Worm (Caenorhabditis elegans): ENCODE measurements around the gene F59E12.3.

Gene F59E12.3

DNA sequence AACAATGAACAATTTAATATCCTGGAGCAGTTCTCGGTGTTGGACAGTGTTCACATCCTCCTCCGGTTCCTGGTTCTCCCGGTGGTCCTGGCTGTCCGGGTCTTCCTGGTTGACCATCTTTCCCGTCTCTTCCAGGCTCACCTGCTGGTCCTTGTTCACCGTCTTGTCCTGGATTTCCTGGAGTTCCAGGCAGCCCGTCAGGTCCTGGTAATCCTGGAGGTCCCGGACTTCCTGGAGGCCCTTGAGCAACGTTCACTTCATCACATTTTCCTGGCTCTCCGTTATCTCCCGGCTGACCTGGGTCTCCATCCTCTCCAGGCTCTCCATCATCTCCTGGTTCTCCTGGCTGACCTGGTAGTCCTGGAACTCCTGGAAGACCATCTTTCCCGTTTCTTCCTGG is 13.3 kb downstream of the F59E12.3 start:
- TF ChIP-seq sem-2 (GFP tag; optimal IDR thresholded peaks at IDR 0.05) (no peak), bed-3 (GFP tag; optimal IDR thresholded peaks at IDR 0.05) (no peak), M03D4.4 (tag; optimal IDR thresholded peaks at IDR 0.05) (no peak), sptf-1 (tag; optimal IDR thresholded peaks at IDR 0.05) (no peak), nhr-237 (tag; optimal IDR thresholded peaks at IDR 0.05) (no peak), ham-2 (GFP tag; optimal IDR thresholded peaks at IDR 0.05) (no peak), nhr-12 (tag; optimal IDR thresholded peaks at IDR 0.05) (no peak), cnd-1 (tag; optimal IDR thresholded peaks at IDR 0.05) (no peak), unc-120 (tag; optimal IDR thresholded peaks at IDR 0.05; ENCODE audit: poor library complexity, severe bottlenecking) (no peak)

DNA sequence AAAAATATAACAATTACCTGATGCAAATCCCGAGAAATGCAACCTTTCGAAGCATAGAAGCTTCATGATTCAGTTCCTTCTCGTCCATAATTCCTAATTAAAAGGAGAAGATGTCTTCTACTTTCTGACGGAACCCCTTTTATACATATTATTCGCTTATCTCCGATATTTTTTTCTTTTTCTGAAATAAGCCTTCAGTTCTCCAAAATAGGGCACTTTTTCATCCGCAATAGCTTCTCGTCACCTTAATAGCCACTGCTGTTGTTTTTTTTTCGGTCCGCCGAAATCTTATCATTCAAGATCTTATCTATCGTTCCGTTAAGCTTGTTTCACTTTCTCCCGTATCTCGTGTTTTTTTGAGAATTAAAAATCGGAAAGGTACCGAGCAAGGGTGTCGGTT is 14.2 kb downstream of the F59E12.3 start, which contains the start of gene bli-2:
Gene bli-2, minus strand, starts transcription at position 101 of the 400 bp plus-strand sequence.
- TF ChIP-seq lin-32 (GFP tag; optimal IDR thresholded peaks at IDR 0.05) (no peak), mab-5 (tag; optimal IDR thresholded peaks at IDR 0.05) (no peak), cnd-1 (tag; optimal IDR thresholded peaks at IDR 0.05) (no peak), unc-39 (tag; optimal IDR thresholded peaks at IDR 0.05) (no peak), hlh-1 (tag; optimal IDR thresholded peaks at IDR 0.05) (no peak), pha-4 (tag; optimal IDR thresholded peaks at IDR 0.05) (no peak), M03D4.4 (tag; optimal IDR thresholded peaks at IDR 0.05) (no peak), unc-120 (tag; optimal IDR thresholded peaks at IDR 0.05; ENCODE audit: poor library complexity, severe bottlenecking) (no peak), ces-1 (GFP tag; optimal IDR thresholded peaks at IDR 0.05) (no peak), zip-8 (tag; optimal IDR thresholded peaks at IDR 0.05) (no peak), snpc-4 (tag; optimal IDR thresholded peaks at IDR 0.05) (no peak), elt-1 (tag; optimal IDR thresholded peaks at IDR 0.05; ENCODE audit: borderline replicate concordance, insufficient read depth) (no peak)

DNA sequence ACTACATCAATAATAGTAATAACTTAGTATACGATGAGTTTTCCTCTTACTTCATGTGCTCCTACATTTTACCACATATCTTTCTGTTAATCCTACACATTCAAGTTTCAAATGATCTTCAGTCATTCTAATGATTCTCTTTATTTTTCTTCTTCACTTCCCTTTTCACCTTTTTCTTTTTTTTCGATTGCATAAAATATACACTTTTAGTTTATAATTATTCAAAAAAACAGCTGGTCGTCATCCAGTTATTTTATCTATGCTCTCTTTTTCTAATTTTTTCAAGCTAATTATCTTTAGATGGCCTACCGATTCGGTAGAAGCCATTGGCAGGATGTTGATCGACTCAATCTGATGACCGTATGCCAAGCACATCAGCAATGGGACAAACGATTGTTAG is 16.1 kb downstream of the F59E12.3 start, which contains the start of gene F59E12.1:
Gene F59E12.1, plus strand, starts transcription at position 301 of the 400 bp plus-strand sequence.
- TF ChIP-seq nhr-237 (tag; optimal IDR thresholded peaks at IDR 0.05) (no peak), snpc-4 (tag; optimal IDR thresholded peaks at IDR 0.05) (no peak), cnd-1 (tag; optimal IDR thresholded peaks at IDR 0.05) (no peak), ceh-43 (GFP tag; optimal IDR thresholded peaks at IDR 0.05) (no peak), zip-8 (tag; optimal IDR thresholded peaks at IDR 0.05) (no peak), ham-2 (GFP tag; optimal IDR thresholded peaks at IDR 0.05) (no peak), lin-32 (GFP tag; optimal IDR thresholded peaks at IDR 0.05) (no peak), tbx-8 (GFP tag; optimal IDR thresholded peaks at IDR 0.05) (no peak), blmp-1 (tag; optimal IDR thresholded peaks at IDR 0.05) (no peak), ztf-11 (tag; optimal IDR thresholded peaks at IDR 0.05) (no peak), ceh-39 (tag; optimal IDR thresholded peaks at IDR 0.05) (no peak), M03D4.4 (tag; optimal IDR thresholded peaks at IDR 0.05) (no peak), drap-1 (GFP tag; optimal IDR thresholded peaks at IDR 0.05) (no peak), lin-13 (tag; optimal IDR thresholded peaks at IDR 0.05) (no peak), mep-1 (tag; optimal IDR thresholded peaks at IDR 0.05) (no peak), lsy-2 (tag; optimal IDR thresholded peaks at IDR 0.05) (no peak), elt-1 (tag; optimal IDR thresholded peaks at IDR 0.05; ENCODE audit: borderline replicate concordance, insufficient read depth) (no peak), unc-120 (tag; optimal IDR thresholded peaks at IDR 0.05; ENCODE audit: poor library complexity, severe bottlenecking) (no peak)

DNA sequence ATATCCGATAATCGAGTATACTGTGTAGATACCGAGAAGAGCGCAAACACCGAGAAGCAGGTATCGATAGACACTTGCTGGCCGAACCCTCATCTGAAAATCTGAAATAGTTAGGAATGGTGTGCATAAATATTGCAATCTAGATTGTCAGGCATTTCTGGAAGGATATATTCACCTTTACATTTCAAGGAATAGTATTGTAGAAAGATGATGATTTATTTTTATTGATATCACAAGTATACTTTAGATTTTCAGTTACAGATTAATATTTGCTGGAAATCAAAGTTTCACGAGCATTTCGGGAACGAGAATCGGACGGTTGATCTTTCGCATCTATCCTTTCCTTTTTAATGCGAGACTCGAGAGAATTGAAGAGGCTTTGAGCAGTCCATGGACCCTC is 21.5 kb downstream of the F59E12.3 start, which contains the start of gene fut-3:
Gene fut-3, minus strand, starts transcription at position 101 of the 400 bp plus-strand sequence.
- TF ChIP-seq drap-1 (GFP tag; optimal IDR thresholded peaks at IDR 0.05) (no peak), nhr-2 (tag; optimal IDR thresholded peaks at IDR 0.05) (no peak), sptf-1 (tag; optimal IDR thresholded peaks at IDR 0.05) (no peak)

DNA sequence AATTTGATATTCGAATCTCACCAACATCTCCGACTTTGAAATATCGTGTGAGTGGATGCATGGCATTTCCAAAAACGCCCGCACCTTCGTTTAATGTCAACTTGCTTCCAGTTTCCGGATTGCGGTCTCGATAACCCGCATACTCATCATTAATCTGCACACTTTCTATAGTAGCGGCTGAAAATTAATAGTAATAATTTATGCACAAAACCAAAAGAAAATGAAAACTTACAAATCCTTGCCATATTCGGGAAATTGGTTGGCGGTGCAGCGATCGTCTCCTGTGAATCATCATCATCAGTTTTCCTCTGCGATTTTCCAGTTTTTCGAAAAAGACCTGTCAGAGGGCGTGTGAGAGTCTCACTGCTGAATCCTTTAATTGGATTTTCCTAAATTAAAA is 22.0 kb downstream of the F59E12.3 start:
- TF ChIP-seq nhr-237 (tag; optimal IDR thresholded peaks at IDR 0.05) (no peak), nhr-2 (tag; optimal IDR thresholded peaks at IDR 0.05) (no peak), blmp-1 (tag; optimal IDR thresholded peaks at IDR 0.05) (no peak), ceh-39 (tag; optimal IDR thresholded peaks at IDR 0.05) (no peak), mab-5 (tag; optimal IDR thresholded peaks at IDR 0.05) (no peak), mep-1 (tag; optimal IDR thresholded peaks at IDR 0.05) (no peak), cnd-1 (tag; optimal IDR thresholded peaks at IDR 0.05) (no peak), zip-8 (tag; optimal IDR thresholded peaks at IDR 0.05) (no peak), unc-120 (tag; optimal IDR thresholded peaks at IDR 0.05; ENCODE audit: poor library complexity, severe bottlenecking) (no peak), sem-2 (GFP tag; optimal IDR thresholded peaks at IDR 0.05) (no peak), nhr-76 (tag; optimal IDR thresholded peaks at IDR 0.05) (no peak), ceh-43 (GFP tag; optimal IDR thresholded peaks at IDR 0.05) (no peak), sptf-1 (tag; optimal IDR thresholded peaks at IDR 0.05) (no peak), nhr-12 (tag; optimal IDR thresholded peaks at IDR 0.05) (no peak), lin-32 (GFP tag; optimal IDR thresholded peaks at IDR 0.05) (no peak)
